Fruit fly (Drosophila melanogaster): ENCODE results near the gene Tspo.

Tspo gene

dm6 chr2L:606165-606564 lies 46.8 kb downstream of the Tspo start:
- TF ChIP-seq ss (GFP tag; optimal IDR thresholded peaks at IDR 0.05) (peak in 1 of 2 experiments; percentile 18), Hr38 (GFP tag; optimal IDR thresholded peaks at IDR 0.05) (no peak), lz (GFP tag; optimal IDR thresholded peaks at IDR 0.05) (peak; percentile 67), svp (GFP tag) (peak; percentile 86), cyc (GFP tag; optimal IDR thresholded peaks at IDR 0.05) (peak; percentile 60), CG1621 (tag; optimal IDR thresholded peaks at IDR 0.05) (peak; percentile 35), fd59A (GFP tag; optimal IDR thresholded peaks at IDR 0.05) (peak; percentile 59), net (GFP tag; optimal IDR thresholded peaks at IDR 0.05) (peak; percentile 75), vri (GFP tag; optimal IDR thresholded peaks at IDR 0.05) (peak; percentile 72), CG4318 (GFP tag; optimal IDR thresholded peaks at IDR 0.05) (peak; percentile 75), Ets21C (GFP tag; optimal IDR thresholded peaks at IDR 0.05) (peak; percentile 64), Sox102F (GFP tag; optimal IDR thresholded peaks at IDR 0.05) (peak; percentile 82), Eip93F (GFP tag; optimal IDR thresholded peaks at IDR 0.05) (no peak), Sox14 (GFP tag; optimal IDR thresholded peaks at IDR 0.05) (peak; percentile 84), Met (GFP tag; optimal IDR thresholded peaks at IDR 0.05) (peak; percentile 80), dac (GFP tag; optimal IDR thresholded peaks at IDR 0.05) (peak; percentile 79), salr (GFP tag; optimal IDR thresholded peaks at IDR 0.05) (peak; percentile 10 to 73), CG8319 (GFP tag; optimal IDR thresholded peaks at IDR 0.05) (peak; percentile 52), CG3032 (tag; optimal IDR thresholded peaks at IDR 0.05) (peak; percentile 71), Ets96B (tag; optimal IDR thresholded peaks at IDR 0.05) (peak; percentile 39), CG34406 (GFP tag; optimal IDR thresholded peaks at IDR 0.05) (peak; percentile 50), Blimp-1 (GFP tag; optimal IDR thresholded peaks at IDR 0.05) (peak; percentile 44), esn (GFP tag; optimal IDR thresholded peaks at IDR 0.05) (peak; percentile 85), Hr39 (GFP tag; optimal IDR thresholded peaks at IDR 0.05) (peak; percentile 75), CG11902 (GFP tag; optimal IDR thresholded peaks at IDR 0.05) (no peak), pdm3 (GFP tag; optimal IDR thresholded peaks at IDR 0.05) (peak; percentile 84), eg (GFP tag; IDR thresholded peaks at IDR 0.05) (peak; percentile 94), CG16779 (tag; optimal IDR thresholded peaks at IDR 0.05) (peak; percentile 21), CG10669 (GFP tag; optimal IDR thresholded peaks at IDR 0.05) (peak; percentile 73), CG6854 (GFP tag; optimal IDR thresholded peaks at IDR 0.05) (no peak), CG11294 (GFP tag; IDR thresholded peaks at IDR 0.05) (peak; percentile 79), Sox15 (GFP tag; optimal IDR thresholded peaks at IDR 0.05) (peak; percentile 5), acj6 (GFP tag; optimal IDR thresholded peaks at IDR 0.05) (peak; percentile 59), CG7368 (GFP tag; optimal IDR thresholded peaks at IDR 0.05) (peak; percentile 68), fd85E (GFP tag; optimal IDR thresholded peaks at IDR 0.05) (no peak), CG6808 (GFP tag; optimal IDR thresholded peaks at IDR 0.05) (peak; percentile 66), CG6276 (GFP tag; optimal IDR thresholded peaks at IDR 0.05) (peak; percentile 86), dsx (GFP tag; optimal IDR thresholded peaks at IDR 0.05; ENCODE audit: poor library complexity, severe bottlenecking) (peak; percentile 35), topi (GFP tag; optimal IDR thresholded peaks at IDR 0.05) (peak; percentile 67), OdsH (GFP tag; optimal IDR thresholded peaks at IDR 0.05) (peak; percentile 83), Eip78C (GFP tag) (peak; percentile 87), spab (GFP tag; optimal IDR thresholded peaks at IDR 0.05) (peak; percentile 57), Hr4 (GFP tag; optimal IDR thresholded peaks at IDR 0.05) (peak; percentile 91), CG31627 (GFP tag; optimal IDR thresholded peaks at IDR 0.05) (peak; percentile 74), CG8119 (GFP tag; IDR thresholded peaks at IDR 0.05) (peak; percentile 92), CG32006 (GFP tag; optimal IDR thresholded peaks at IDR 0.05) (peak; percentile 92), CG6163 (GFP tag; IDR thresholded peaks at IDR 0.05) (peak; percentile 92), CG8632 (GFP tag; optimal IDR thresholded peaks at IDR 0.05) (peak; percentile 44), achi (GFP tag; optimal IDR thresholded peaks at IDR 0.05) (peak; percentile 65), CG6792 (GFP tag; optimal IDR thresholded peaks at IDR 0.05) (peak; percentile 69), fkh (GFP tag; optimal IDR thresholded peaks at IDR 0.05) (no peak), Smox (GFP tag; optimal IDR thresholded peaks at IDR 0.05) (peak; percentile 69)
